Worm (Caenorhabditis elegans) whole organism, L1 larva: ENCODE data around the gene C17B7.15.

Source experiments
- C16A3.4 ChIP-seq: fragments of 150-350 bp; optimal IDR thresholded peaks from 2 replicates; lab custom pipeline; 2014; ENCODE audit warnings: missing biosample characterization, missing genetic modification characterization
- F16B12.6 ChIP-seq: fragments of 150-350 bp; optimal IDR thresholded peaks from 2 replicates; lab custom pipeline; 2014; ENCODE audit warnings: missing biosample characterization, missing genetic modification characterization
- Y116A8C.19 ChIP-seq: sonication (generic microtip); optimal IDR thresholded peaks from 2 replicates; lab custom pipeline; 2016; ENCODE audit warnings: missing compliant biosample characterization, missing genetic modification characterization, borderline replicate concordance
- aha-1 ChIP-seq: fragments of 150-350 bp; optimal IDR thresholded peaks from 2 replicates; lab custom pipeline; 2014; ENCODE audit warnings: missing biosample characterization, missing genetic modification characterization
- alr-1 ChIP-seq: fragments of 200-800 bp; sonication (Bioruptor generic); optimal IDR thresholded peaks from 2 replicates; lab custom pipeline; 2018; ENCODE audit warnings: borderline replicate concordance, mild to moderate bottlenecking, missing genetic modification characterization, missing compliant biosample characterization
- ama-1 ChIP-seq: fragments of 150-350 bp; optimal IDR thresholded peaks from 2 replicates; lab custom pipeline; 2014
- blmp-1 ChIP-seq: fragments of 150-350 bp; optimal IDR thresholded peaks from 2 replicates; lab custom pipeline; 2014; ENCODE audit warnings: missing biosample characterization, missing genetic modification characterization
- ceh-90 ChIP-seq: sonication (generic microtip); optimal IDR thresholded peaks from 2 replicates; lab custom pipeline; 2016; ENCODE audit warnings: missing genetic modification characterization, missing compliant biosample characterization
- ces-1 ChIP-seq: fragments of 150-350 bp; optimal IDR thresholded peaks from 2 replicates; lab custom pipeline; 2014; ENCODE audit warnings: missing biosample characterization, missing genetic modification reagents, missing genetic modification characterization
- dpl-1 ChIP-seq, 3 experiments: fragments of 150-350 bp in 2 of 3; sonication (generic microtip) in 1 of 3; optimal IDR thresholded peaks; 2 replicates each; lab custom pipeline; 2014 to 2017; ENCODE audit warnings: missing biosample characterization in 3 of 3, missing genetic modification characterization in 3 of 3, missing genetic modification reagents in 3 of 3
- efl-1 ChIP-seq, 4 experiments: fragments of 150-350 bp; optimal IDR thresholded peaks in 3 of 4; peaks in 1 of 4; 1 replicate in 1 of 4; 2 replicates in 3 of 4; lab custom pipeline; 2014; ENCODE audit warnings: missing biosample characterization in 2 of 4, missing genetic modification characterization in 2 of 4, missing genetic modification reagents in 2 of 4
- egl-13 ChIP-seq: sonication (generic microtip); optimal IDR thresholded peaks from 2 replicates; lab custom pipeline; 2016; ENCODE audit warnings: missing genotype, missing genetic modification reagents, missing genetic modification characterization, missing compliant biosample characterization
- egl-27 ChIP-seq, 2 experiments: fragments of 150-350 bp in 1 of 2; sonication (generic microtip); optimal IDR thresholded peaks; 3 replicates each; lab custom pipeline; 2017 to 2018; ENCODE audit warnings: missing biosample characterization in 2 of 2, missing genetic modification characterization in 2 of 2, missing genetic modification reagents in 2 of 2
- elt-2 ChIP-seq: sonication (generic microtip); optimal IDR thresholded peaks from 2 replicates; lab custom pipeline; 2016; ENCODE audit warnings: missing genetic modification characterization, mild to moderate bottlenecking, inconsistent platforms, missing compliant biosample characterization, missing genetic modification reagents
- ets-5 ChIP-seq: fragments of 200-800 bp; sonication (Bioruptor generic); IDR thresholded peaks from 2 replicates; pipeline ENCODE4 v1.3.6; 2022; ENCODE audit warnings: missing genetic modification characterization, missing compliant biosample characterization
- fkh-4 ChIP-seq: sonication (generic microtip); optimal IDR thresholded peaks from 2 replicates; lab custom pipeline; 2016; ENCODE audit warnings: missing compliant biosample characterization, missing genetic modification characterization, borderline replicate concordance
- fkh-8 ChIP-seq: sonication (generic microtip); optimal IDR thresholded peaks from 2 replicates; lab custom pipeline; 2016; ENCODE audit warnings: mild to moderate bottlenecking, missing genetic modification characterization, missing compliant biosample characterization
- fos-1 ChIP-seq: fragments of 150-350 bp; optimal IDR thresholded peaks from 2 replicates; lab custom pipeline; 2014; ENCODE audit warnings: missing biosample characterization, missing genetic modification characterization
- hlh-4 ChIP-seq: sonication (generic microtip); optimal IDR thresholded peaks from 2 replicates; lab custom pipeline; 2016; ENCODE audit warnings: mild to moderate bottlenecking, missing genetic modification characterization, missing compliant biosample characterization
- irx-1 ChIP-seq: sonication (generic microtip); optimal IDR thresholded peaks from 2 replicates; lab custom pipeline; 2016; ENCODE audit warnings: missing genetic modification characterization, missing compliant biosample characterization
- isw-1 ChIP-seq: fragments of 200-800 bp; sonication (Bioruptor generic); IDR thresholded peaks from 2 replicates; pipeline ENCODE4 v1.3.6; 2022; ENCODE audit warnings: missing genetic modification characterization, missing compliant biosample characterization
- jun-1 ChIP-seq: fragments of 150-350 bp; optimal IDR thresholded peaks from 2 replicates; lab custom pipeline; 2014; ENCODE audit warnings: missing biosample characterization, missing genetic modification reagents, missing genetic modification characterization
- lin-14 ChIP-seq: fragments of 200-800 bp; sonication (Bioruptor generic); optimal IDR thresholded peaks from 2 replicates; lab custom pipeline; 2018; ENCODE audit warnings: mild to moderate bottlenecking, missing genetic modification characterization, moderate library complexity, missing compliant biosample characterization
- lin-15B ChIP-seq: fragments of 150-350 bp; sonication (generic microtip); optimal IDR thresholded peaks from 3 replicates; lab custom pipeline; 2014; ENCODE audit warnings: missing biosample characterization, missing genetic modification characterization
- lin-39 ChIP-seq: fragments of 150-350 bp; optimal IDR thresholded peaks from 2 replicates; lab custom pipeline; 2014; ENCODE audit warnings: missing biosample characterization, missing genetic modification reagents, missing genetic modification characterization
- mdl-1 ChIP-seq, 2 experiments: fragments of 150-350 bp; optimal IDR thresholded peaks; 2 replicates each; lab custom pipeline; 2014 to 2017; ENCODE audit warnings: missing biosample characterization in 2 of 2, missing genetic modification characterization in 2 of 2, inconsistent platforms in 1 of 2
- mef-2 ChIP-seq: fragments of 150-350 bp; optimal IDR thresholded peaks from 2 replicates; lab custom pipeline; 2014; ENCODE audit warnings: missing biosample characterization, missing genetic modification characterization
- mep-1 ChIP-seq: fragments of 150-350 bp; optimal IDR thresholded peaks from 2 replicates; lab custom pipeline; 2014; ENCODE audit warnings: missing biosample characterization, missing genetic modification characterization
- nhr-12 ChIP-seq: sonication (generic microtip); optimal IDR thresholded peaks from 2 replicates; lab custom pipeline; 2017; ENCODE audit warnings: missing biosample characterization, missing genetic modification characterization
- nhr-47 ChIP-seq: sonication (generic microtip); optimal IDR thresholded peaks from 2 replicates; lab custom pipeline; 2016; ENCODE audit warnings: mild to moderate bottlenecking, missing genetic modification characterization, moderate library complexity, missing compliant biosample characterization
- nhr-71 ChIP-seq: sonication (generic microtip); optimal IDR thresholded peaks from 2 replicates; lab custom pipeline; 2016; ENCODE audit warnings: mild to moderate bottlenecking, missing genetic modification characterization, moderate library complexity, missing compliant biosample characterization
- nhr-76 ChIP-seq: sonication (generic microtip); optimal IDR thresholded peaks from 2 replicates; lab custom pipeline; 2017; ENCODE audit warnings: missing biosample characterization, missing genetic modification characterization
- nhr-84 ChIP-seq: sonication (generic microtip); optimal IDR thresholded peaks from 2 replicates; lab custom pipeline; 2017; ENCODE audit warnings: missing biosample characterization, missing genetic modification characterization
- nhr-85 ChIP-seq: sonication (generic microtip); peaks from one replicate; lab custom pipeline; 2016; ENCODE audit warnings: missing genetic modification characterization, inconsistent platforms, missing compliant biosample characterization
- nhr-90 ChIP-seq: sonication (generic microtip); optimal IDR thresholded peaks from 2 replicates; lab custom pipeline; 2016; ENCODE audit warnings: mild to moderate bottlenecking, missing genetic modification characterization, missing compliant biosample characterization; ENCODE audit not compliant: poor library complexity
- pqm-1 ChIP-seq: sonication (generic microtip); optimal IDR thresholded peaks from 3 replicates; lab custom pipeline; 2017; ENCODE audit warnings: missing biosample characterization, missing genetic modification characterization
- rnt-1 ChIP-seq: sonication (generic microtip); optimal IDR thresholded peaks from 2 replicates; lab custom pipeline; 2016; ENCODE audit warnings: mild to moderate bottlenecking, missing genetic modification characterization, moderate library complexity, missing compliant biosample characterization
- skn-1 ChIP-seq: fragments of 150-350 bp; optimal IDR thresholded peaks from 2 replicates; lab custom pipeline; 2014; ENCODE audit warnings: missing biosample characterization, missing genetic modification characterization
- snu-23 ChIP-seq: sonication (generic microtip); optimal IDR thresholded peaks from 2 replicates; lab custom pipeline; 2016; ENCODE audit warnings: missing genetic modification characterization, missing compliant biosample characterization
- tlp-1 ChIP-seq: fragments of 150-350 bp; optimal IDR thresholded peaks from 2 replicates; lab custom pipeline; 2014; ENCODE audit warnings: missing biosample characterization, missing genetic modification characterization
- unc-130 ChIP-seq: fragments of 150-350 bp; optimal IDR thresholded peaks from 2 replicates; lab custom pipeline; 2017; ENCODE audit warnings: missing biosample characterization, missing genetic modification characterization, inconsistent platforms
- xbp-1 ChIP-seq: sonication (generic microtip); optimal IDR thresholded peaks from 2 replicates; lab custom pipeline; 2016; ENCODE audit warnings: missing genetic modification characterization, missing compliant biosample characterization
- zag-1 ChIP-seq: fragments of 150-350 bp; optimal IDR thresholded peaks from 2 replicates; lab custom pipeline; 2014; ENCODE audit warnings: missing biosample characterization, missing genetic modification characterization
- zip-4 ChIP-seq: fragments of 200-800 bp; sonication (Bioruptor generic); optimal IDR thresholded peaks from 2 replicates; lab custom pipeline; 2018; ENCODE audit warnings: mild to moderate bottlenecking, missing genetic modification characterization, moderate library complexity, missing compliant biosample characterization
- ztf-11 ChIP-seq, 2 experiments: sonication (generic microtip); optimal IDR thresholded peaks; 2 replicates each; lab custom pipeline; 2016 to 2017; ENCODE audit warnings: missing genetic modification characterization in 2 of 2, missing biosample characterization in 1 of 2, missing compliant biosample characterization in 1 of 2
- ztf-4 ChIP-seq: fragments of 150-350 bp; optimal IDR thresholded peaks from 2 replicates; lab custom pipeline; 2014; ENCODE audit warnings: missing biosample characterization, missing genetic modification characterization

The C17B7.15 gene

DNA sequence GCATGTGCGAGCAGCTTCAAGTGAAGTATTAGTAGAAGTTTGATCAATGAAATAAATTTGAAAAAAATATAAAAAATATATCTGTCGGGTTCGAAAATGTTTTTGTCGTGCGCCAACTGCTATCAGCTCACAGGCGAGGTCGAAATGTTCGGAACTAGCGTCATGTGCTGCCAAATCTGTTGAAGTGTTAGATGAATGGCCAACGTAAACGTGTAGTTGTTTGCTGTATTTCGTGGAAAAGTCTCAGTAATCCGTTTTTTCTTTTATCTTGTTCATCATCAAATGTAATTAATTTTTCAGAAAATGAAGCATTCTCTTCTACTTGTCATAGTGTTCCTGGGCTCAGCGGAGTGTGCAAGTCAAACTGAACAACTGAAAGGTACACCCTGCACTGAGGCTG lies at the start of gene C17B7.15:
TSS of gene C17B7.15 (plus strand) at position 301 of the 400 bp plus-strand sequence.
- TF ChIP-seq ztf-11 (tag; optimal IDR thresholded peaks at IDR 0.05; lab: Kevin White, UChicago) (no peak), lin-14 (peak; percentile 12)

DNA sequence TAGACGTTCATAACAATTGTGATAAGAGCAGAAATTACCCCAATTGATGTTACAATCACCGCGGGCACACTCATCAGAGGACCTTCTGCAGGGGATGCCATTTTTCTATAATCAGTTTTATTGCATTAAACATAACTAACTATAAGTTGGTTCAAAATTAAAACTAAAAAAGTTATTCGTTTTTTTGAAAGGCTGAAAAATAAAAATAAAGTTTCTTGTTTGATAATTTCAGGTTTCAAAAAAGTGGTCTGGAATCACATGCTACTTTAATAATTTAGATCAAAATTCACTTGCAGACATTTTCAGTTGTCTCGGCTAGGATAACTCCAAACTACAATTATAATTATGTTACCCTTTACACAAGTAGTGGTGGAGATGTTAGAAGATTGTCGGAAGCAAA lies 48.1 kb upstream of the C17B7.15 start, which contains the start of gene srbc-1:
TSS of gene srbc-1 (minus strand) at position 101 of the 400 bp plus-strand sequence.
- TF ChIP-seq lin-39 (tag; lab: Kevin White, UChicago) (no peak), blmp-1 (tag; lab: Kevin White, UChicago) (no peak), dpl-1 (GFP tag; optimal IDR thresholded peaks at IDR 0.05; lab: Kevin White, UChicago) (no peak), fos-1 (tag; lab: Kevin White, UChicago) (no peak), nhr-71 (no peak), snu-23 (GFP tag; lab: Kevin White, UChicago) (no peak), isw-1 (GFP tag; lab: Robert Waterston, UW) (no peak), ets-5 (no peak), jun-1 (tag; lab: Kevin White, UChicago) (no peak), hlh-4 (tag; lab: Kevin White, UChicago) (no peak), nhr-84 (no peak), elt-2 (no peak)

DNA sequence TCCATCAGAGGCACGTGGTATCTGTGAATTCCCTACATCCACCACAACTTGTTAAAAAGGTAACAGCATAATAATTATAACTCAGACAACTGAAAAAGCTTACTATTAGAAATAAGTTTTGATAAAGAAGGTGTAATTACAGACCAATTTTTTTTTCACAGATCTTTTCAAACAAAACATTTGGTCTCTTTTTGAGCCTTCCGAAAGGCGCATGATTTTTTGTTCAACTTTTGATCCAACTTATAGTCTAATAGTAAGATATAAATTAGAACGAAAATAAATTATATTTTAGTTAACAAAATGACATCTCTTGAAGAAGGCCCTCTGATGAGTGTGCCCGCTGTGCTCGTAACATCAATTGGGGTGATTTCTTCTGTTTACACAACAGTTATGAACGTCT lies 41.8 kb upstream of the C17B7.15 start, which contains the start of gene srbc-3:
TSS of gene srbc-3 (plus strand) at position 301 of the 400 bp plus-strand sequence.
- TF ChIP-seq C16A3.4 (no peak), tlp-1 (tag; lab: Kevin White, UChicago) (no peak), ces-1 (GFP tag; lab: Kevin White, UChicago) (no peak), mdl-1 (tag; optimal IDR thresholded peaks at IDR 0.05; lab: Kevin White, UChicago) (no peak), jun-1 (tag; lab: Kevin White, UChicago) (no peak), fkh-4 (no peak), mep-1 (tag; lab: Kevin White, UChicago) (no peak), nhr-85 (tag; lab: Kevin White, UChicago) (peak; percentile 2), F16B12.6 (tag; lab: Kevin White, UChicago) (no peak)

ce11 chrV:3312067-3312666 lies 37.8 kb upstream of the C17B7.15 start, which contains the start of gene arrd-18:
Gene arrd-18, minus strand, starts transcription at chrV:3312117.
- no peak for TF ChIP-seq aha-1 (tag; lab: Kevin White, UChicago)
- TF ChIP-seq nhr-84: no peak
- TF ChIP-seq F16B12.6 (tag; lab: Kevin White, UChicago): no peak
- TF ChIP-seq ztf-4 (tag; lab: Kevin White, UChicago): no peak
- TF ChIP-seq nhr-76: no peak
- no peak for TF ChIP-seq nhr-12
- no peak for TF ChIP-seq pqm-1 (tag; lab: Kevin White, UChicago)
- TF ChIP-seq zag-1 (tag; lab: Kevin White, UChicago): no peak
- TF ChIP-seq nhr-71: peak; percentile 62
- TF ChIP-seq lin-39 (tag; lab: Kevin White, UChicago): no peak
- no peak for TF ChIP-seq egl-27 (tag; optimal IDR thresholded peaks at IDR 0.05; lab: Kevin White, UChicago)
- no peak for TF ChIP-seq ama-1 (lab: Kevin White, UChicago)
- no peak for TF ChIP-seq skn-1 (tag; lab: Kevin White, UChicago)
- no peak for TF ChIP-seq ceh-90 (tag; lab: Kevin White, UChicago)
- peak in 1 of 3 experiments; percentile 13 for TF ChIP-seq dpl-1 (GFP tag; optimal IDR thresholded peaks at IDR 0.05; lab: Kevin White, UChicago)
- no peak for TF ChIP-seq blmp-1 (tag; lab: Kevin White, UChicago)
- TF ChIP-seq zip-4 (GFP tag; lab: Kevin White, UChicago): no peak
- no peak for TF ChIP-seq mef-2
- TF ChIP-seq ces-1 (GFP tag; lab: Kevin White, UChicago): no peak
- TF ChIP-seq xbp-1 (tag; lab: Kevin White, UChicago): no peak
- no peak for TF ChIP-seq unc-130 (tag; lab: Kevin White, UChicago)
- peak in 1 of 2 experiments; percentile 19 for TF ChIP-seq efl-1 (optimal IDR thresholded peaks at IDR 0.05; lab: Kevin White, UChicago)
- TF ChIP-seq efl-1 (GFP tag; optimal IDR thresholded peaks at IDR 0.05 in 1 of 2; lab: Kevin White, UChicago): peak in 1 of 2 experiments; percentile 67
- TF ChIP-seq nhr-47 (tag; lab: Kevin White, UChicago): peak; percentile 18
- no peak for TF ChIP-seq alr-1 (tag; lab: Kevin White, UChicago)
- TF ChIP-seq fkh-8 (tag; lab: Kevin White, UChicago): peak; percentile 20
- no peak for TF ChIP-seq irx-1 (tag; lab: Kevin White, UChicago)
- TF ChIP-seq rnt-1: peak; percentile 51
- TF ChIP-seq Y116A8C.19: no peak
- TF ChIP-seq egl-13 (tag; lab: Kevin White, UChicago): no peak
- no peak for TF ChIP-seq hlh-4 (tag; lab: Kevin White, UChicago)
- TF ChIP-seq lin-15B (tag; lab: Kevin White, UChicago): no peak
- no peak for TF ChIP-seq nhr-90 (tag; lab: Kevin White, UChicago)
